Fruit fly (Drosophila melanogaster) whole organism: ENCODE measurements around the gene mu2.

Source experiments
- pan ChIP-seq: fragments of >200 bp; optimal IDR thresholded peaks from 2 replicates; lab custom pipeline; 2017
- psq ChIP-seq: fragments of >200 bp; optimal IDR thresholded peaks from 2 replicates; lab custom pipeline; 2017
- usp ChIP-seq: fragments of >200 bp; optimal IDR thresholded peaks from 2 replicates; lab custom pipeline; 2017; ENCODE audit warnings: missing biosample characterization, missing genetic modification characterization, mixed read lengths

DNA sequence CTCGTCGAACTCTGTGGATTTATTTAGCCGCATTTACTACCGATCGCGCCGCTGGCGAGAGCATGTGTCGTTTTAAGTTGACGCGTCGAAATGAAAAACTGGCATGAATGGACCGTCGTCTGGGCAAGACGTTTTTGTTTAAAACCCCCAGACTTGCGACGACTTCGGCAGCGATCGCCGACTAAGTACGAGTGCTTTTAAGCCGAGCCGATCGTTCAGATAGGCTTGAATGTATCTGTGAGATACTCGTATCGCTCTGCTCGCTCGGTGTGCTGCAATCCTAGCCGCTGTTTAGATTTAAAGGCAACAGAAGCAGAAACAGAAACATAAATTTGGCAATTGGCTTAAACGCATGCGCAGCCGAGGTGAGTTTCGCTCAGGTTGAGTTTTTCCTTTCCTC, 37.2 kb downstream of the mu2 start, which contains the start of gene dsb:
- TF ChIP-seq psq (no peak), pan (lab: Kevin White, UChicago) (no peak), usp (GFP tag; lab: Kevin White, UChicago) (no peak)
